Fruit fly (Drosophila melanogaster): ENCODE data around the gene CG45489.
"Not testable (repeated sequence)": the region's sequence is repeated elsewhere in the genome, so short reads cannot be mapped to it uniquely, and the experiment has no call there.

DNA sequence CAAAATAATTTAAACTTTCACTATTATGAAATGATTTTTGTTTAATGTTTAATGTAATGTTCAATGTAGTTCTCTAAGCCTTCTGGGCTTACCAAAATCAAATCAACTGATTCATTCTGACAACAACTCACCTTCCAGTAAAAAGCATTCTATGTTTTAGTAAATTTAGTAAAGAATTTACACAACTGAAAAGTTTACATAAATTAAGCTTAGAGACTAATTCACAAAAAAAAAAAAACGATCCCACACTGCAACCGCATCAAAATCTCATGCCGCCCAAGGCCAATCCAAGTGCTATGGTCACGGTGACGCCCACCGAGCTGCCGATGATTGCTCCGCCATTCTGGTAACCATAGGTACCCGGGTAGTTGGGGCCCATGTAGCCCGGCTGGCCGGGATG is 13.8 kb downstream of the CG45489 start, which contains the start of gene CG45487:
- TF ChIP-seq pan (optimal IDR thresholded peaks at IDR 0.05); CG8478 (optimal IDR thresholded peaks at IDR 0.05); usp (GFP tag; optimal IDR thresholded peaks at IDR 0.05); EcR (GFP tag; optimal IDR thresholded peaks at IDR 0.05): not testable (repeated sequence)

Data from whole organism.